Worm (Caenorhabditis elegans) whole organism, L4 larva: Measurements from ENCODE around the gene C13F10.8.

Experiments
- gei-8 ChIP-seq: fragments of 200-800 bp; sonication (Bioruptor generic); optimal IDR thresholded peaks from 2 replicates; lab custom pipeline; 2018; ENCODE audit warnings: mild to moderate bottlenecking, missing genetic modification characterization, missing compliant biosample characterization
- hmg-1.1 ChIP-seq: fragments of 200-800 bp; sonication (Bioruptor generic); IDR thresholded peaks from 2 replicates; pipeline ENCODE4 v1.3.6; 2022; ENCODE audit warnings: missing genetic modification reagents, missing genetic modification characterization, missing compliant biosample characterization
- lin-1 ChIP-seq: fragments of 200-800 bp; sonication (Bioruptor generic); IDR thresholded peaks from 2 replicates; pipeline ENCODE4 v1.3.6; 2022; ENCODE audit warnings: missing genetic modification reagents, missing genetic modification characterization, missing compliant biosample characterization
- lin-39 ChIP-seq: fragments of 150-350 bp; optimal IDR thresholded peaks from 2 replicates; lab custom pipeline; 2014; ENCODE audit warnings: missing biosample characterization, missing genetic modification reagents, missing genetic modification characterization
- lsy-2 ChIP-seq, 2 experiments: fragments of 150-350 bp in 1 of 2; sonication (generic microtip) in 1 of 2; optimal IDR thresholded peaks; 2 replicates each; lab custom pipeline; 2014 to 2017; ENCODE audit warnings: missing biosample characterization in 2 of 2, missing genetic modification characterization in 2 of 2
- nhr-28 ChIP-seq: fragments of 150-350 bp; optimal IDR thresholded peaks from 2 replicates; lab custom pipeline; 2014; ENCODE audit warnings: missing biosample characterization, missing genetic modification characterization
- tag-97 ChIP-seq: fragments of 200-800 bp; sonication (Bioruptor generic); IDR thresholded peaks from 2 replicates; pipeline ENCODE4 v1.3.6; 2022; ENCODE audit warnings: missing genetic modification characterization, missing compliant biosample characterization
- unc-62 ChIP-seq, 3 experiments: fragments of 150-350 bp in 1 of 3; sonication (generic microtip); optimal IDR thresholded peaks in 2 of 3; peaks in 1 of 3; 1 replicate in 1 of 3; 2 replicates in 2 of 3; lab custom pipeline; 2014 to 2017; ENCODE audit warnings: missing biosample characterization in 3 of 3, missing genetic modification characterization in 3 of 3, missing genetic modification reagents in 3 of 3, missing genotype in 1 of 3
- zag-1 ChIP-seq: fragments of 150-350 bp; optimal IDR thresholded peaks from 2 replicates; lab custom pipeline; 2014; ENCODE audit warnings: missing biosample characterization, missing genetic modification characterization

ce11 chrV:7225894-7226293, 5.1 kb upstream of the C13F10.8 start:
- TF ChIP-seq nhr-28 (tag; lab: Kevin White, UChicago) (no peak), lin-39 (tag; lab: Kevin White, UChicago) (no peak), unc-62 (GFP tag; optimal IDR thresholded peaks at IDR 0.05 in 1 of 2; lab: Kevin White, UChicago) (no peak), unc-62 (tag; optimal IDR thresholded peaks at IDR 0.05; lab: Kevin White, UChicago) (no peak), lin-1 (no peak), zag-1 (tag; lab: Kevin White, UChicago) (no peak), hmg-1.1 (no peak), lsy-2 (tag; optimal IDR thresholded peaks at IDR 0.05; lab: Kevin White, UChicago) (no peak), gei-8 (GFP tag; lab: Kevin White, UChicago) (no peak), tag-97 (no peak)
